Worm (Caenorhabditis elegans): ENCODE results near the gene lido-16.

lido-16 gene

ce11 chrII:6482102-6482501, 2.7 kb downstream of the lido-16 start, which contains the start of gene del-10:
Gene del-10 (minus strand): TSS chrII:6482125.
- TF ChIP-seq med-1 (GFP tag; optimal IDR thresholded peaks at IDR 0.05; ENCODE audit: insufficient read depth) (no peak), flt-1 (GFP tag; IDR thresholded peaks at IDR 0.05) (no peak), cog-1 (tag; optimal IDR thresholded peaks at IDR 0.05) (no peak), tab-1 (GFP tag; IDR thresholded peaks at IDR 0.05) (no peak), T22C8.4 (GFP tag; IDR thresholded peaks at IDR 0.05) (no peak), klf-2 (GFP tag; conservative IDR thresholded peaks at IDR 0.05) (no peak), ztf-23 (GFP tag; IDR thresholded peaks at IDR 0.05) (no peak), ref-1 (GFP tag; conservative IDR thresholded peaks at IDR 0.05) (no peak), ztf-29 (GFP tag; IDR thresholded peaks at IDR 0.05) (no peak)

ce11 chrII:6476655-6477054, 8.1 kb downstream of the lido-16 start, which contains the start of gene T28D9.4:
Gene T28D9.4 (plus strand): TSS chrII:6476955.
- TF ChIP-seq flt-1 (GFP tag; IDR thresholded peaks at IDR 0.05) (no peak), ztf-23 (GFP tag; IDR thresholded peaks at IDR 0.05) (no peak), tab-1 (GFP tag; IDR thresholded peaks at IDR 0.05) (no peak), med-1 (GFP tag; optimal IDR thresholded peaks at IDR 0.05; ENCODE audit: insufficient read depth) (no peak), ref-1 (GFP tag; conservative IDR thresholded peaks at IDR 0.05) (no peak)

- TF ChIP-seq flt-1 (GFP tag; IDR thresholded peaks at IDR 0.05) (no peak), ztf-23 (GFP tag; IDR thresholded peaks at IDR 0.05) (no peak), klf-2 (GFP tag; conservative IDR thresholded peaks at IDR 0.05) (no peak), ref-1 (GFP tag; conservative IDR thresholded peaks at IDR 0.05) (no peak), ztf-29 (GFP tag; IDR thresholded peaks at IDR 0.05) (no peak), tab-1 (GFP tag; IDR thresholded peaks at IDR 0.05) (no peak), T22C8.4 (GFP tag; IDR thresholded peaks at IDR 0.05) (no peak), med-1 (GFP tag; optimal IDR thresholded peaks at IDR 0.05; ENCODE audit: insufficient read depth) (no peak), cog-1 (tag; optimal IDR thresholded peaks at IDR 0.05) (no peak)
Measured at ce11 chrII:6475180-6475737, 9.5 kb downstream of the lido-16 start, which contains the start of gene T28D9.16. Gene T28D9.16 (plus strand): TSS chrII:6475687.

- TF ChIP-seq ztf-29 (GFP tag; IDR thresholded peaks at IDR 0.05) (no peak), T22C8.4 (GFP tag; IDR thresholded peaks at IDR 0.05) (no peak), med-1 (GFP tag; optimal IDR thresholded peaks at IDR 0.05; ENCODE audit: insufficient read depth) (no peak), cog-1 (tag; optimal IDR thresholded peaks at IDR 0.05) (no peak), tab-1 (GFP tag; IDR thresholded peaks at IDR 0.05) (no peak), flt-1 (GFP tag; IDR thresholded peaks at IDR 0.05) (no peak), klf-2 (GFP tag; conservative IDR thresholded peaks at IDR 0.05) (no peak), ztf-23 (GFP tag; IDR thresholded peaks at IDR 0.05) (no peak), ref-1 (GFP tag; conservative IDR thresholded peaks at IDR 0.05) (no peak)
Measured at ce11 chrII:6470985-6471384, 13.8 kb downstream of the lido-16 start, which contains the start of gene dgk-5. Gene dgk-5 (minus strand): TSS chrII:6471085.

ce11 chrII:6469340-6469739, 15.4 kb downstream of the lido-16 start:
- TF ChIP-seq med-1 (GFP tag; optimal IDR thresholded peaks at IDR 0.05; ENCODE audit: insufficient read depth) (no peak), flt-1 (GFP tag; IDR thresholded peaks at IDR 0.05) (no peak), cog-1 (tag; optimal IDR thresholded peaks at IDR 0.05) (no peak), klf-2 (GFP tag; conservative IDR thresholded peaks at IDR 0.05) (no peak), ref-1 (GFP tag; conservative IDR thresholded peaks at IDR 0.05) (no peak), ztf-29 (GFP tag; IDR thresholded peaks at IDR 0.05) (no peak), ztf-23 (GFP tag; IDR thresholded peaks at IDR 0.05) (no peak), T22C8.4 (GFP tag; IDR thresholded peaks at IDR 0.05) (no peak), tab-1 (GFP tag; IDR thresholded peaks at IDR 0.05) (no peak)

ce11 chrII:6454671-6455070, 30.1 kb downstream of the lido-16 start, which contains the start of gene aptf-1:
Gene aptf-1 (plus strand): TSS chrII:6454971.
- TF ChIP-seq tab-1 (GFP tag; IDR thresholded peaks at IDR 0.05): no peak
- no peak for TF ChIP-seq klf-2 (GFP tag; conservative IDR thresholded peaks at IDR 0.05)
- TF ChIP-seq ztf-29 (GFP tag; IDR thresholded peaks at IDR 0.05): no peak
- no peak for TF ChIP-seq ref-1 (GFP tag; conservative IDR thresholded peaks at IDR 0.05)
- no peak for TF ChIP-seq ztf-23 (GFP tag; IDR thresholded peaks at IDR 0.05)
- TF ChIP-seq med-1 (GFP tag; optimal IDR thresholded peaks at IDR 0.05; ENCODE audit: insufficient read depth): no peak
- TF ChIP-seq cog-1 (tag; optimal IDR thresholded peaks at IDR 0.05): no peak
- TF ChIP-seq flt-1 (GFP tag; IDR thresholded peaks at IDR 0.05): no peak
- TF ChIP-seq T22C8.4 (GFP tag; IDR thresholded peaks at IDR 0.05): no peak

ce11 chrII:6453341-6453806, 31.4 kb downstream of the lido-16 start, which contains the start of gene atg-16.2:
Gene atg-16.2 (minus strand): TSS chrII:6453391.
- TF ChIP-seq klf-2 (GFP tag; conservative IDR thresholded peaks at IDR 0.05) (no peak), T22C8.4 (GFP tag; IDR thresholded peaks at IDR 0.05) (no peak), cog-1 (tag; optimal IDR thresholded peaks at IDR 0.05) (peak; percentile 22), flt-1 (GFP tag; IDR thresholded peaks at IDR 0.05) (no peak), med-1 (GFP tag; optimal IDR thresholded peaks at IDR 0.05; ENCODE audit: insufficient read depth) (peak; percentile 24), ztf-29 (GFP tag; IDR thresholded peaks at IDR 0.05) (no peak), ztf-23 (GFP tag; IDR thresholded peaks at IDR 0.05) (peak; percentile 39; the same call in 1 of the 2 replicates), tab-1 (GFP tag; IDR thresholded peaks at IDR 0.05) (no peak)

ce11 chrII:6449656-6450055, 35.1 kb downstream of the lido-16 start, which contains the start of gene nhr-22:
Gene nhr-22 (minus strand): TSS chrII:6449792.
- TF ChIP-seq tab-1 (GFP tag; IDR thresholded peaks at IDR 0.05) (no peak), cog-1 (tag; optimal IDR thresholded peaks at IDR 0.05) (no peak), ztf-29 (GFP tag; IDR thresholded peaks at IDR 0.05) (no peak), ref-1 (GFP tag; conservative IDR thresholded peaks at IDR 0.05) (no peak), T22C8.4 (GFP tag; IDR thresholded peaks at IDR 0.05) (no peak), med-1 (GFP tag; optimal IDR thresholded peaks at IDR 0.05; ENCODE audit: insufficient read depth) (no peak), klf-2 (GFP tag; conservative IDR thresholded peaks at IDR 0.05) (no peak), flt-1 (GFP tag; IDR thresholded peaks at IDR 0.05) (no peak), ztf-23 (GFP tag; IDR thresholded peaks at IDR 0.05) (no peak)

ce11 chrII:6448656-6449055, 36.1 kb downstream of the lido-16 start:
- TF ChIP-seq ref-1 (GFP tag; conservative IDR thresholded peaks at IDR 0.05): no peak
- no peak for TF ChIP-seq ztf-29 (GFP tag; IDR thresholded peaks at IDR 0.05)
- TF ChIP-seq med-1 (GFP tag; optimal IDR thresholded peaks at IDR 0.05; ENCODE audit: insufficient read depth): no peak
- TF ChIP-seq flt-1 (GFP tag; IDR thresholded peaks at IDR 0.05): no peak
- no peak for TF ChIP-seq ztf-23 (GFP tag; IDR thresholded peaks at IDR 0.05)
- TF ChIP-seq T22C8.4 (GFP tag; IDR thresholded peaks at IDR 0.05): no peak
- no peak for TF ChIP-seq tab-1 (GFP tag; IDR thresholded peaks at IDR 0.05)
- no peak for TF ChIP-seq klf-2 (GFP tag; conservative IDR thresholded peaks at IDR 0.05)
- no peak for TF ChIP-seq cog-1 (tag; optimal IDR thresholded peaks at IDR 0.05)

Data from whole organism, midembryonic.